Fruit fly (Drosophila melanogaster): ENCODE data around the gene PIG-Q.

PIG-Q gene

DNA sequence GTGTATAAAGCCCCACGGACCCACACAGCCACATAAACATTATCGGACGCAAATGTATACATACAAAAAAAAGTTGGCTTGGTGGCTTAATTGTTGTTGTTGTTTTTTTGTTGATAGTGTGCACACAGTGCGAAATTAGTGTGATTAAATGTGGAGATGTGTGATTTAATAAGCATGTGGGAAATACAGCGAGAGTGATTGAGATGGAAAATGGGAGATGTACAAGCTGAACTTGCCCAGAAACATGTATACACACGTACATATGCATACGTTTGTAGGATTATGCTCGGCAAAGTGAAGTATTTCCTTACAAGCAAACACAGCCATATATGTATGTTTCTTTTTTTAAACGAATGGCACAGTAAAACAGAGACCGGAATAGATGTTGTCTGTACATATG is 14.6 kb downstream of the PIG-Q start:
- TF ChIP-seq esn (GFP tag; optimal IDR thresholded peaks at IDR 0.05) (peak; percentile 16), Eip75B (GFP tag; optimal IDR thresholded peaks at IDR 0.05) (no peak), net (GFP tag; optimal IDR thresholded peaks at IDR 0.05) (no peak), spab (GFP tag; optimal IDR thresholded peaks at IDR 0.05) (no peak), CG6808 (GFP tag; optimal IDR thresholded peaks at IDR 0.05) (no peak), Lpt (GFP tag; optimal IDR thresholded peaks at IDR 0.05) (peak; percentile 63), Hr38 (GFP tag; optimal IDR thresholded peaks at IDR 0.05) (no peak), Ets96B (tag; optimal IDR thresholded peaks at IDR 0.05) (peak; percentile 40), CG15336 (GFP tag; IDR thresholded peaks at IDR 0.05) (peak; percentile 66), CG6792 (GFP tag; optimal IDR thresholded peaks at IDR 0.05) (no peak), Hr39 (GFP tag; optimal IDR thresholded peaks at IDR 0.05) (no peak), Gug (GFP tag; IDR thresholded peaks at IDR 0.05) (0 out of 2 replicates have a peak, but pooled peaks have one; percentile 19), dac (GFP tag; optimal IDR thresholded peaks at IDR 0.05) (peak; percentile 39), CG31627 (GFP tag; optimal IDR thresholded peaks at IDR 0.05) (no peak), Sox14 (GFP tag; optimal IDR thresholded peaks at IDR 0.05) (no peak), OdsH (GFP tag; optimal IDR thresholded peaks at IDR 0.05) (no peak), CG4318 (GFP tag; optimal IDR thresholded peaks at IDR 0.05) (no peak), CG34406 (GFP tag; optimal IDR thresholded peaks at IDR 0.05) (no peak), vri (GFP tag; optimal IDR thresholded peaks at IDR 0.05) (peak; percentile 5), CG1621 (tag; optimal IDR thresholded peaks at IDR 0.05) (no peak), Eip78C (GFP tag) (peak; percentile 79), CG8119 (GFP tag; IDR thresholded peaks at IDR 0.05) (peak; percentile 45; the same call in 1 of the 3 replicates), CG3032 (tag; optimal IDR thresholded peaks at IDR 0.05) (peak; percentile 28), Ets21C (GFP tag; optimal IDR thresholded peaks at IDR 0.05) (no peak), Sox15 (GFP tag; optimal IDR thresholded peaks at IDR 0.05) (no peak), CG6854 (GFP tag; optimal IDR thresholded peaks at IDR 0.05) (no peak), CG11902 (GFP tag; optimal IDR thresholded peaks at IDR 0.05) (no peak), Blimp-1 (GFP tag; optimal IDR thresholded peaks at IDR 0.05) (no peak), dsx (GFP tag; optimal IDR thresholded peaks at IDR 0.05; ENCODE audit: poor library complexity, severe bottlenecking) (no peak), eg (GFP tag; IDR thresholded peaks at IDR 0.05) (no peak; the same call in 2 of the 3 replicates), CG16779 (tag; optimal IDR thresholded peaks at IDR 0.05) (no peak), achi (GFP tag; optimal IDR thresholded peaks at IDR 0.05) (no peak), CG9139 (GFP tag; optimal IDR thresholded peaks at IDR 0.05) (no peak), Hr4 (GFP tag; optimal IDR thresholded peaks at IDR 0.05) (peak; percentile 39)

DNA sequence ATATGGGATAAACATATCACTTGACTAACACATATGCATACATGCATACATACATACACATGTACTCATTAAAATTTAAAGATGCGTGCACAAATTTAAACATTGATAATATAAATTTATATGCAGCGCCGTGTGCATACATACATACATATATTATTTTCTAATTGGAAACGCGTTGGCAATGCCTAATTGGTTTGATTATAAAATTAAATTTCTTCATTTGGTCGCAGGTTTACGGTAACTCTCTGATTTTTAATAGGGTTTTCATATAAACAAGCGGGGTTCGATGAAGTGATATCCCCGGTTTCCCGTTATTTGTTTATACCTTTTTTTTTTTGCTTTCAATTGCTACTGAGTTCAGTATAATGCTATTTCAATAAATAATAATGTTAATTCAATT is 15.1 kb downstream of the PIG-Q start:
- no peak for TF ChIP-seq pdm3 (GFP tag; optimal IDR thresholded peaks at IDR 0.05)
- TF ChIP-seq vri (GFP tag; optimal IDR thresholded peaks at IDR 0.05), result no peak
- no peak for TF ChIP-seq CG9139 (GFP tag; optimal IDR thresholded peaks at IDR 0.05)
- no peak for TF ChIP-seq CG3919 (GFP tag; optimal IDR thresholded peaks at IDR 0.05)
- no peak for TF ChIP-seq CG15336 (GFP tag; IDR thresholded peaks at IDR 0.05)
- TF ChIP-seq CG6792 (GFP tag; optimal IDR thresholded peaks at IDR 0.05), result no peak
- TF ChIP-seq Hr4 (GFP tag; optimal IDR thresholded peaks at IDR 0.05), result no peak
- TF ChIP-seq Ets21C (GFP tag; optimal IDR thresholded peaks at IDR 0.05), result no peak
- no peak for TF ChIP-seq lz (GFP tag; optimal IDR thresholded peaks at IDR 0.05)
- TF ChIP-seq CG32006 (GFP tag; optimal IDR thresholded peaks at IDR 0.05), result no peak
- TF ChIP-seq Eip75B (GFP tag; optimal IDR thresholded peaks at IDR 0.05), result no peak
- TF ChIP-seq Met (GFP tag; optimal IDR thresholded peaks at IDR 0.05), result no peak
- TF ChIP-seq Sox15 (GFP tag; optimal IDR thresholded peaks at IDR 0.05), result no peak
- no peak for TF ChIP-seq Sox102F (GFP tag; optimal IDR thresholded peaks at IDR 0.05)
